Worm (Caenorhabditis elegans) whole organism, young adult: ENCODE data around the gene C32D5.14.

Experiments used
- B0019.2 ChIP-seq: fragments of 200-800 bp; sonication (Bioruptor generic); conservative IDR thresholded peaks from 2 replicates; pipeline ENCODE4 v1.3.6; 2022; ENCODE audit warnings: missing genetic modification reagents, missing genetic modification characterization, missing compliant biosample characterization
- Y95B8A.8 ChIP-seq: fragments of 200-800 bp; sonication (Bioruptor generic); IDR thresholded peaks from 2 replicates; pipeline ENCODE4 v1.3.6; 2022; ENCODE audit warnings: missing genetic modification reagents, missing genetic modification characterization, missing compliant biosample characterization
- ccch-3 ChIP-seq: fragments of 200-800 bp; sonication (Bioruptor generic); optimal IDR thresholded peaks from 2 replicates; lab custom pipeline; 2018; ENCODE audit warnings: mild to moderate bottlenecking, missing genetic modification characterization, missing compliant biosample characterization
- ceh-79 ChIP-seq: sonication (generic microtip); optimal IDR thresholded peaks from 2 replicates; lab custom pipeline; 2017; ENCODE audit warnings: mild to moderate bottlenecking, missing genetic modification characterization, missing compliant biosample characterization
- nhr-90 ChIP-seq: sonication (generic microtip); optimal IDR thresholded peaks from 2 replicates; lab custom pipeline; 2016; ENCODE audit warnings: missing genotype, mild to moderate bottlenecking, missing genetic modification characterization, missing compliant biosample characterization
- sdz-38 ChIP-seq: sonication (generic microtip); optimal IDR thresholded peaks from 2 replicates; lab custom pipeline; 2016; ENCODE audit warnings: missing genotype, missing genetic modification characterization, missing compliant biosample characterization
- snpc-1.1 ChIP-seq: sonication (generic microtip); optimal IDR thresholded peaks from 2 replicates; lab custom pipeline; 2017; ENCODE audit warnings: missing genetic modification characterization, mild to moderate bottlenecking, missing compliant biosample characterization, antibody characterized with exemption, moderate library complexity, missing genotype, missing genetic modification reagents; ENCODE audit not compliant: insufficient read depth

- TF ChIP-seq Y95B8A.8 (GFP tag; lab: Robert Waterston, UW) (no peak), ceh-79 (tag; lab: Kevin White, UChicago) (no peak), ccch-3 (no peak), snpc-1.1 (tag; lab: Kevin White, UChicago) (no peak), sdz-38 (no peak), nhr-90 (tag; lab: Kevin White, UChicago) (no peak), B0019.2 (no peak)
Observed at ce11 chrII:6335358-6335757, at the start of gene C32D5.14.
